Worm (Caenorhabditis elegans) whole organism, early embryonic: ENCODE results near the gene W08E12.2.
"Not testable (repeated sequence)": the region's sequence is repeated elsewhere in the genome, so short reads cannot be mapped to it uniquely, and the experiment has no call there.

Source experiments
- B0310.2 ChIP-seq: sonication (generic microtip); optimal IDR thresholded peaks from 2 replicates; lab custom pipeline; 2016; ENCODE audit warnings: mild to moderate bottlenecking, missing genetic modification characterization, missing compliant biosample characterization
- F13C5.2 ChIP-seq: sonication (generic microtip); optimal IDR thresholded peaks from 2 replicates; lab custom pipeline; 2017; ENCODE audit warnings: mild to moderate bottlenecking, missing genetic modification characterization, inconsistent platforms, missing compliant biosample characterization
- aly-1 ChIP-seq: sonication (generic microtip); optimal IDR thresholded peaks from 2 replicates; lab custom pipeline; 2016; ENCODE audit warnings: missing genetic modification characterization, missing compliant biosample characterization
- ama-1 ChIP-seq: fragments of 150-350 bp; optimal IDR thresholded peaks from 2 replicates; lab custom pipeline; 2014
- ceh-13 ChIP-seq: fragments of 200-800 bp; sonication (Bioruptor generic); optimal IDR thresholded peaks from 2 replicates; lab custom pipeline; 2018; ENCODE audit warnings: mild to moderate bottlenecking, missing genetic modification characterization, missing compliant biosample characterization
- ceh-36 ChIP-seq: sonication (generic microtip); optimal IDR thresholded peaks from 2 replicates; lab custom pipeline; 2016; ENCODE audit warnings: missing genetic modification characterization, inconsistent platforms, missing compliant biosample characterization
- ets-7 ChIP-seq: sonication (generic microtip); optimal IDR thresholded peaks from 2 replicates; lab custom pipeline; 2016; ENCODE audit warnings: missing genotype, missing genetic modification characterization, missing compliant biosample characterization
- flt-1 ChIP-seq: fragments of 200-800 bp; sonication (Bioruptor generic); IDR thresholded peaks from 2 replicates; pipeline ENCODE4 v1.3.6; 2022; ENCODE audit warnings: missing genetic modification characterization, missing compliant biosample characterization
- hmbx-1 ChIP-seq: sonication (generic microtip); optimal IDR thresholded peaks from 2 replicates; lab custom pipeline; 2016; ENCODE audit warnings: mild to moderate bottlenecking, missing genetic modification characterization, missing compliant biosample characterization
- hmg-4 ChIP-seq: fragments of 200-800 bp; sonication (Bioruptor generic); optimal IDR thresholded peaks from 2 replicates; lab custom pipeline; 2018; ENCODE audit warnings: mild to moderate bottlenecking, missing genetic modification characterization, missing compliant biosample characterization
- hnd-1 ChIP-seq: sonication (generic microtip); optimal IDR thresholded peaks from 2 replicates; lab custom pipeline; 2016; ENCODE audit warnings: missing genetic modification characterization, missing compliant biosample characterization
- pes-1 ChIP-seq: fragments of 200-800 bp; sonication (Bioruptor generic); IDR thresholded peaks from 2 replicates; pipeline ENCODE4 v1.3.6; 2022; ENCODE audit warnings: missing genetic modification reagents, missing genetic modification characterization, missing compliant biosample characterization
- scrt-1 ChIP-seq: fragments of 200-800 bp; sonication (Bioruptor generic); IDR thresholded peaks from 2 replicates; pipeline ENCODE4 v1.3.6; 2022; ENCODE audit warnings: missing genetic modification characterization, missing compliant biosample characterization
- sea-1 ChIP-seq: fragments of 200-800 bp; sonication (Bioruptor generic); conservative IDR thresholded peaks from 2 replicates; pipeline ENCODE4 v1.3.6; 2022; ENCODE audit warnings: missing genetic modification characterization, missing compliant biosample characterization
- tbx-11 ChIP-seq: fragments of 200-800 bp; sonication (Bioruptor generic); IDR thresholded peaks from 2 replicates; pipeline ENCODE4 v1.3.6; 2022; ENCODE audit warnings: missing genetic modification characterization, missing compliant biosample characterization
- tbx-37 ChIP-seq: fragments of 200-800 bp; sonication (Bioruptor generic); conservative IDR thresholded peaks from 2 replicates; pipeline ENCODE4 v1.3.6; 2022; ENCODE audit warnings: missing genetic modification reagents, missing genetic modification characterization, missing compliant biosample characterization
- tra-4 ChIP-seq: sonication (generic microtip); optimal IDR thresholded peaks from 2 replicates; lab custom pipeline; 2017; ENCODE audit warnings: missing genetic modification characterization, missing compliant biosample characterization

The W08E12.2 gene

DNA sequence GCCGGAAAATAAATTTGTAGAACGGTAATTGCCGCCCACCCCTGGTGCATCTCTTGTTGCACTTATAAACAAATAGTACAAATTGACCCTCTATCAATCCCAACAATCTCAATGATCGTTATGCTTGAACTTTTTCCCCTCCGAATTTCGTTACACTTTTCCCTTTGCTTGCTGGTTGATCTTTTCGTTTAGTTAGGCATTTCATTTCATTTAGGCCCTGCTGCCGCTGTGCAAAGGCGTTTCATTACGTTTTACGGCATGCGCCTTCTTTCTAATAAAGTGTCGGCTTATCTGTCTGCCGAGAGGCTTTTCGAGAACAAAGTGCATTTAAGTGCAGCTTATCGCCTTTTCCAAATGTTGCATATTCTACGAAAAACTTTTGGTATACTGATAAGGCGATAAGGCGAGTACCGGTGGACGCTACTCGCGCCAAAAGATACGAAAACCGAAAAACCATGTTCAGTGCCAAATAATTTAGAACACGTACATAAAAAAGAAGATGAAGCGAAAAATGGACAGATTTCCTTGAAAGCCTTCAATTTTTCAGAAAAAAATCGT lies 5.1 kb downstream of the W08E12.2 start:
- TF ChIP-seq tra-4 (tag; lab: Kevin White, UChicago) (no peak), ceh-13 (GFP tag; lab: Kevin White, UChicago) (no peak), hmg-4 (GFP tag; lab: Kevin White, UChicago) (no peak), flt-1 (GFP tag; lab: Robert Waterston, UW) (no peak), pes-1 (GFP tag; lab: Robert Waterston, UW) (no peak)

DNA sequence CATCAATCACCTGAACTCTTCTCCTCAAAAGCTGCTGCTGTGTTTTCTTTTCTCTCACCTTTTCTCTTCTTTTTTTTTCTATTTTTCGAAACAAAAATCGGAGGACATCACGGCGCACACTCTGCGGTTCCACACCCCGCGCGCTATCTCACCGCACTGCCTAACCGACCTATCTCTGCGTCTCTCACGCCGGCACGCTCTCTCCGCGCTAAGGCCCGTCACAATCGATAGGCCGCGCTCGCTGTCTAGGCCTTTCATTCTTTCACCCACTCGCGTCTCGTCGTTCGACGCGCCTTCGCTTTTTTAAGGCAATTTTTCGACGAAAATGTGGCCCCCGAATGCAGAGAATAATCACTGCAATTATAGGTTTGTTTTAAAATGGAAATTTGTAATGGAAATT lies 5.6 kb downstream of the W08E12.2 start, which contains the start of gene zip-11:
zip-11 (plus strand) TSS at position 34 of the 400 bp plus-strand sequence.
- TF ChIP-seq tra-4 (tag; lab: Kevin White, UChicago) (no peak), hmg-4 (GFP tag; lab: Kevin White, UChicago) (peak; percentile 28)

DNA sequence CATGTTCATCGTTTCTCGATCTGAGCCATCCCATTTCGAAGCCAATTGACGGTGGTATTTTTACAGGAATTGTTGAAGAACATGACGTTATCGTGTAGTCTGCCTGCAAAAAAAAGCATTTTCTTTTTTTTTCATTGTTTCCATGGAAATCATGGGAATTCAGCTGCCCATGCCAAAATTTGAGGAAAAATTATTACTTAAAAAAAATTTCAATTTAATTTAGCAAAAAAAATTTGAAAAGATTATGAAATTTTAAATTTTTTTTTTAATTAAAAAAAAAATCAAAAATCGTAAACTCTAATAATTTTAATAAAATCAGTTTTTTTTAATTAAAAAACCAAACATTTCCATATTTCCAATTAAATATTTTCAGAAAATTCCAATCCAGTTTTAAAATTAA lies 26.1 kb downstream of the W08E12.2 start, which contains the start of gene F42A6.5:
F42A6.5 (minus strand) TSS at position 101 of the 400 bp plus-strand sequence.
- not testable (repeated sequence) for TF ChIP-seq ceh-13 (GFP tag; lab: Kevin White, UChicago); hmg-4 (GFP tag; lab: Kevin White, UChicago); B0310.2

DNA sequence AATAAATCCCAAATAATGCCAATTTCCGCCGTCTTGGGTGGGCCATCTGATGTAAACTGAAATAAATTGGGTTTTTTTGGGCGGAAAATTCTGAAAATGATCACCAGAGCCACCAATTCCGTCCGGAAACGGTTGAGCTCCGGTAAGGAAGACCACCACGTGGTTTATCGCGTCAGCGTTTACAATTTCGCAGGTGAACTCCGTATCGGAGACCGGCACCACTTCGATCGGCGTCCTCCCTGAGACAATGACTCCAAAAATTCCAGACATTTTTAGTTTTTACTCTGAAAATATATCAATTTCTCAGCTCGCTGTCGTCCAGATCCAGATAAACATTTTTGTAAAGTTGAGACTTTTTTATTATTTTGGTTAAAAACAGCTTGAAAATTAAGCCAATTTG lies 30.9 kb downstream of the W08E12.2 start, which contains the start of gene F42A6.6:
F42A6.6 (minus strand) TSS at position 289 of the 400 bp plus-strand sequence.
- no peak for TF ChIP-seq ets-7 (tag; lab: Kevin White, UChicago)
- TF ChIP-seq flt-1 (GFP tag; lab: Robert Waterston, UW): no peak
- TF ChIP-seq hmg-4 (GFP tag; lab: Kevin White, UChicago): peak; percentile 4
- TF ChIP-seq tbx-37: no peak
- no peak for TF ChIP-seq pes-1 (GFP tag; lab: Robert Waterston, UW)
- TF ChIP-seq hnd-1 (tag; lab: Kevin White, UChicago): no peak
- TF ChIP-seq ama-1: peak; percentile 94
- TF ChIP-seq aly-1 (tag; lab: Kevin White, UChicago): no peak
- 0 out of 2 replicates have a peak, but pooled peaks have one; percentile 50 for TF ChIP-seq tbx-11 (GFP tag; lab: Robert Waterston, UW)
- TF ChIP-seq sea-1 (GFP tag; lab: Robert Waterston, UW): no peak
- TF ChIP-seq tra-4 (tag; lab: Kevin White, UChicago): no peak
- TF ChIP-seq scrt-1: 0 out of 2 replicates have a peak, but pooled peaks have one; percentile 49
- no peak for TF ChIP-seq hmbx-1 (tag; lab: Kevin White, UChicago)
- TF ChIP-seq B0310.2: no peak
- TF ChIP-seq ceh-36 (tag; lab: Kevin White, UChicago): peak; percentile 15
- TF ChIP-seq F13C5.2 (tag; lab: Kevin White, UChicago): no peak
- no peak for TF ChIP-seq ceh-13 (GFP tag; lab: Kevin White, UChicago)

DNA sequence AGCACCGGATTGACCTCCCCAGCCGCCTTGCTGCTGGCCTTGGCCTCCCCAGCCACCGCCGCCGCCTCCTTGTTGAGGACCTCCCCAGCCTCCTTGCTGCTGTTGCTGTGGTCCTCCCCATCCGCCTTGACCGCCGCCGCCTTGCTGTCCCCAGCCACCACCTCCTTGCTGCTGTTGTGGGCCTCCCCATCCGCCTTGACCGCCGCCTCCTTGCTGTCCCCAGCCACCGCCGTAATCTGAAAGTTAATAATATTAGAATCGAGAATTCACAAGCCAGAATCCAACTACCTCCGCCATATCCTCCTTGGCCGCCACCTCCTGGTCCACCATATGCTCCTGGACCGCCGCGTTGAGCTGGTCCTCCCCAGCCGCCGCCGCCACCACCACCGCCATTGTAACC lies 31.6 kb downstream of the W08E12.2 start:
- 0 out of 2 replicates have a peak, but pooled peaks have one; percentile 55 for TF ChIP-seq scrt-1
- TF ChIP-seq aly-1 (tag; lab: Kevin White, UChicago): no peak
- TF ChIP-seq tbx-11 (GFP tag; lab: Robert Waterston, UW): 0 out of 2 replicates have a peak, but pooled peaks have one; percentile 55
- peak; percentile 25; the same call in 1 of the 2 replicates for TF ChIP-seq pes-1 (GFP tag; lab: Robert Waterston, UW)
- no peak for TF ChIP-seq hnd-1 (tag; lab: Kevin White, UChicago)
- TF ChIP-seq hmg-4 (GFP tag; lab: Kevin White, UChicago): peak; percentile 76
- peak; percentile 31; the same call in 1 of the 2 replicates for TF ChIP-seq sea-1 (GFP tag; lab: Robert Waterston, UW)
- TF ChIP-seq B0310.2: no peak

DNA sequence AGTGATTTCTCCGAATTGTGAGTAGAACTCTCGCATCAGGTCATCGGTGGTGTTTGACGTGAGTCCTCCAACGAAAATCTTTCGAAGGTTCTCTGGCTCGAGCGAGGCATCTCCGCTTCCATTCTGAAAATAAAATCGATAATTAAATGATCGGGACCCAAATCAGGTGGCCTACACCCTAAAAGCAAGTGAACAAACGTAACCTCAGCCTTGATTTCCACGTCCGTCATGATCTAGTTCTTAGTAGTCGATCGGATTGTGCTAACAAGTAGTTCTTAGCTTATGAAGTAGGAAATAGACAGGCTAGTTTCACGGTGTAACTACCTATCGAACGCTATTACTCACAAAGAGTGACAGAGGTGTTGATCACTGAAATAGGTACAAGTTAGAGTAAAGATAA lies 32.5 kb downstream of the W08E12.2 start:
- TF ChIP-seq aly-1 (tag; lab: Kevin White, UChicago) (no peak), ceh-13 (GFP tag; lab: Kevin White, UChicago) (no peak), B0310.2 (no peak), ceh-36 (tag; lab: Kevin White, UChicago) (no peak), hmg-4 (GFP tag; lab: Kevin White, UChicago) (no peak), pes-1 (GFP tag; lab: Robert Waterston, UW) (no peak), tra-4 (tag; lab: Kevin White, UChicago) (no peak), scrt-1 (no peak), F13C5.2 (tag; lab: Kevin White, UChicago) (no peak), hmbx-1 (tag; lab: Kevin White, UChicago) (no peak), tbx-11 (GFP tag; lab: Robert Waterston, UW) (no peak), hnd-1 (tag; lab: Kevin White, UChicago) (no peak), flt-1 (GFP tag; lab: Robert Waterston, UW) (no peak), ets-7 (tag; lab: Kevin White, UChicago) (no peak), ama-1 (no peak), tbx-37 (no peak), sea-1 (GFP tag; lab: Robert Waterston, UW) (no peak)

DNA sequence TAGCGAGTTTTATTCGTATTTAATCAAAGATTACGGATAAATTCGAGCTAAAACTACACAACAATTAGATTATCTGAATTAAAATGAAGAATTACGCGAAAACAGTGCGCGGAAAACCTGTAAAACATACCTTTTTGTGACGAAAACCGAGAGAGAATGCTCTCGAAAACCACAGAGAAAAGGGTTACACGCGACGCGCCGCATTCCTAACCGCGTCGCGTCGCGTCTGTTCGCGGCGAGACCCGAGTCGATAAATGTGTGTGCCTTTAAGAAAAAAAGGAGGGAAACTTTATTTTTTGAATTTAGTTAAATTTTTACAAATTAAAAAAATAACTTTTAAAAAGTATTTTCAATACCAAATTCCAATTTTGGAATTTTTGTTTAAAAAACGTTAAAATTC lies 33.0 kb downstream of the W08E12.2 start, which contains the start of gene hrpa-1:
hrpa-1 (minus strand) TSS at position 192 of the 400 bp plus-strand sequence.
- no peak for TF ChIP-seq ets-7 (tag; lab: Kevin White, UChicago)
- TF ChIP-seq F13C5.2 (tag; lab: Kevin White, UChicago): peak; percentile 35

DNA sequence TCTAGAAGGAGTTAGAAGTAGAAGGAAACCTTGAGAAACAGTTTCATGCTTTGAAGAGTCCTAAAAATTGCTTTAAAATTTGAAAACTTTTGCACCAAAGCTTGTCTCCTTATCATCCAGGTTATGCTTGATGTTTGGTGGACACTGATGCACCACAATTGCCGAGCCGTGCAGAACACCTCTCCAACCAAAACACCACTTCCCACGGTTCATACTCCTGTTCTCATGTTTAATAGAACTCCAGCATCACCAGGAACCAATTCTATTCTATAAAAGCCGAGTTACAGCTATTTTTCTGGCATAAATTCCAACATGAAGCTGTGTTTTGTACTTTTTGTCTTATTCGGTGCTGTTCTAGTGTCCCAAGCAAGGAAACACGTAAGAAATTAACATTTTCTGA lies 35.5 kb downstream of the W08E12.2 start, which contains the start of gene F42A6.2:
F42A6.2 (plus strand) TSS at position 301 of the 400 bp plus-strand sequence.
- TF ChIP-seq hmbx-1 (tag; lab: Kevin White, UChicago) (no peak), flt-1 (GFP tag; lab: Robert Waterston, UW) (no peak), B0310.2 (no peak), ceh-13 (GFP tag; lab: Kevin White, UChicago) (no peak), tbx-11 (GFP tag; lab: Robert Waterston, UW) (no peak), scrt-1 (no peak), ama-1 (no peak), ets-7 (tag; lab: Kevin White, UChicago) (no peak), tra-4 (tag; lab: Kevin White, UChicago) (no peak), ceh-36 (tag; lab: Kevin White, UChicago) (no peak), hmg-4 (GFP tag; lab: Kevin White, UChicago) (no peak), aly-1 (tag; lab: Kevin White, UChicago) (no peak), sea-1 (GFP tag; lab: Robert Waterston, UW) (no peak)
